Fruit fly (Drosophila melanogaster) whole organism, prepupa: ENCODE data around the gene CG42810.

Experiments
- Blimp-1 ChIP-seq: fragments of 200-800 bp; sonication (Bioruptor generic); optimal IDR thresholded peaks from 3 replicates; lab custom pipeline; 2017; ENCODE audit warnings: missing biosample characterization, missing genetic modification characterization, mild to moderate bottlenecking, moderate library complexity, missing genetic modification reagents
- CG10631 ChIP-seq: fragments of 200-800 bp; sonication (Bioruptor generic); optimal IDR thresholded peaks from 2 replicates; lab custom pipeline; 2016; ENCODE audit warnings: missing biosample characterization, missing genetic modification characterization
- CG11294 ChIP-seq: fragments of 200-800 bp; sonication (Bioruptor generic); IDR thresholded peaks from 2 replicates; pipeline ENCODE4 v1.3.6; 2022; ENCODE audit warnings: missing biosample characterization, missing genetic modification characterization
- CG11762 ChIP-seq: fragments of 200-800 bp; sonication (Bioruptor generic); optimal IDR thresholded peaks from 3 replicates; lab custom pipeline; 2016; ENCODE audit warnings: missing biosample characterization, missing genetic modification characterization; ENCODE audit not compliant: insufficient read depth
- CG15336 ChIP-seq: fragments of 200-800 bp; sonication (Bioruptor generic); IDR thresholded peaks from 2 replicates; pipeline ENCODE4 v1.3.6; 2022; ENCODE audit warnings: missing biosample characterization, missing genetic modification characterization
- CG1621 ChIP-seq: fragments of 200-800 bp; sonication (Bioruptor generic); optimal IDR thresholded peaks from 3 replicates; lab custom pipeline; 2018; ENCODE audit warnings: missing biosample characterization, mild to moderate bottlenecking, missing genetic modification characterization
- CG16779 ChIP-seq: fragments of 200-800 bp; sonication (Bioruptor generic); optimal IDR thresholded peaks from 3 replicates; lab custom pipeline; 2017; ENCODE audit warnings: missing biosample characterization, mild to moderate bottlenecking, missing genetic modification characterization
- CG31627 ChIP-seq: fragments of 200-800 bp; sonication (Bioruptor generic); optimal IDR thresholded peaks from 3 replicates; lab custom pipeline; 2016; ENCODE audit warnings: missing biosample characterization, missing genetic modification characterization
- CG34406 ChIP-seq: fragments of 200-800 bp; sonication (Bioruptor generic); optimal IDR thresholded peaks from 3 replicates; lab custom pipeline; 2016; ENCODE audit warnings: missing biosample characterization, missing genetic modification characterization
- CG6808 ChIP-seq: fragments of 200-800 bp; sonication (Bioruptor generic); optimal IDR thresholded peaks from 3 replicates; lab custom pipeline; 2017; ENCODE audit warnings: missing biosample characterization, missing genetic modification characterization, mild to moderate bottlenecking, moderate library complexity, missing genetic modification reagents
- CG7368 ChIP-seq: fragments of 200-800 bp; sonication (Bioruptor generic); optimal IDR thresholded peaks from 3 replicates; lab custom pipeline; 2016; ENCODE audit warnings: missing biosample characterization, missing genetic modification characterization
- CG8119 ChIP-seq: fragments of 200-800 bp; sonication (Bioruptor generic); IDR thresholded peaks from 3 replicates; pipeline ENCODE4 v1.3.6; 2022; ENCODE audit warnings: missing biosample characterization, missing genetic modification characterization
- CG8319 ChIP-seq: fragments of 200-800 bp; sonication (Bioruptor generic); optimal IDR thresholded peaks from 3 replicates; lab custom pipeline; 2016; ENCODE audit warnings: missing biosample characterization, missing genetic modification characterization
- CG8632 ChIP-seq: fragments of 200-800 bp; sonication (Bioruptor generic); optimal IDR thresholded peaks from 3 replicates; lab custom pipeline; 2016; ENCODE audit warnings: missing biosample characterization, missing genetic modification characterization
- Eip78C ChIP-seq: fragments of 200-800 bp; sonication (Bioruptor generic); peaks from one replicate; lab custom pipeline; 2016; ENCODE audit warnings: missing biosample characterization, missing genetic modification characterization
- Eip93F ChIP-seq: fragments of 200-800 bp; sonication (Bioruptor generic); optimal IDR thresholded peaks from 2 replicates; lab custom pipeline; 2016; ENCODE audit warnings: missing biosample characterization, mild to moderate bottlenecking, missing genetic modification characterization
- Ets21C ChIP-seq: fragments of 200-800 bp; sonication (Bioruptor generic); optimal IDR thresholded peaks from 3 replicates; lab custom pipeline; 2016; ENCODE audit warnings: missing biosample characterization, missing genetic modification characterization
- Ets96B ChIP-seq: fragments of 200-800 bp; optimal IDR thresholded peaks from 2 replicates; lab custom pipeline; 2019; ENCODE audit warnings: missing biosample characterization, mild to moderate bottlenecking, missing genetic modification characterization, moderate library complexity
- Gug ChIP-seq: fragments of 200-800 bp; sonication (Bioruptor generic); IDR thresholded peaks from 2 replicates; pipeline ENCODE4 v1.3.6; 2022; ENCODE audit warnings: missing biosample characterization, missing genetic modification characterization
- Hr38 ChIP-seq: sonication (Bioruptor generic); optimal IDR thresholded peaks from 2 replicates; lab custom pipeline; 2016; ENCODE audit warnings: missing biosample characterization, missing genetic modification characterization
- Hr39 ChIP-seq: fragments of 200-800 bp; sonication (Bioruptor generic); optimal IDR thresholded peaks from 2 replicates; lab custom pipeline; 2016; ENCODE audit warnings: missing biosample characterization, missing genetic modification characterization
- Lpt ChIP-seq: fragments of 200-800 bp; sonication (Bioruptor generic); optimal IDR thresholded peaks from 3 replicates; lab custom pipeline; 2016; ENCODE audit warnings: missing biosample characterization, missing genetic modification characterization
- OdsH ChIP-seq: fragments of 200-800 bp; sonication (Bioruptor generic); optimal IDR thresholded peaks from 3 replicates; lab custom pipeline; 2016; ENCODE audit warnings: missing biosample characterization, missing genetic modification characterization
- Sox14 ChIP-seq: fragments of 200-800 bp; sonication (Bioruptor generic); optimal IDR thresholded peaks from 3 replicates; lab custom pipeline; 2016; ENCODE audit warnings: missing biosample characterization, missing genetic modification characterization
- Sox15 ChIP-seq: fragments of 200-800 bp; sonication (Bioruptor generic); optimal IDR thresholded peaks from 3 replicates; lab custom pipeline; 2016; ENCODE audit warnings: missing biosample characterization, missing genetic modification characterization
- acj6 ChIP-seq: fragments of 200-800 bp; sonication (Bioruptor generic); optimal IDR thresholded peaks from 3 replicates; lab custom pipeline; 2016; ENCODE audit warnings: missing biosample characterization, missing genetic modification characterization
- cyc ChIP-seq: fragments of 200-800 bp; sonication (Bioruptor generic); optimal IDR thresholded peaks from 3 replicates; lab custom pipeline; 2016; ENCODE audit warnings: missing biosample characterization, missing genetic modification characterization
- dac ChIP-seq: fragments of 200-800 bp; sonication (Bioruptor generic); optimal IDR thresholded peaks from 2 replicates; lab custom pipeline; 2017; ENCODE audit warnings: missing biosample characterization, mild to moderate bottlenecking, missing genetic modification characterization
- dsx ChIP-seq: fragments of 200-800 bp; optimal IDR thresholded peaks from 3 replicates; lab custom pipeline; 2019; ENCODE audit warnings: missing biosample characterization, mild to moderate bottlenecking, missing genetic modification characterization, moderate library complexity; ENCODE audit not compliant: poor library complexity, severe bottlenecking
- eg ChIP-seq: fragments of 200-800 bp; sonication (Bioruptor generic); IDR thresholded peaks from 3 replicates; pipeline ENCODE4 v1.3.6; 2022; ENCODE audit warnings: missing biosample characterization, missing genetic modification characterization
- esn ChIP-seq: fragments of 200-800 bp; sonication (Bioruptor generic); optimal IDR thresholded peaks from 2 replicates; lab custom pipeline; 2016; ENCODE audit warnings: missing biosample characterization, mild to moderate bottlenecking, missing genetic modification characterization, moderate library complexity
- fd59A ChIP-seq: fragments of 200-800 bp; sonication (Bioruptor generic); optimal IDR thresholded peaks from 2 replicates; lab custom pipeline; 2017; ENCODE audit warnings: missing biosample characterization, mild to moderate bottlenecking, missing genetic modification characterization, missing genetic modification reagents
- fd85E ChIP-seq: fragments of 200-800 bp; sonication (Bioruptor generic); optimal IDR thresholded peaks from 3 replicates; lab custom pipeline; 2016; ENCODE audit warnings: missing biosample characterization, missing genetic modification characterization
- lz ChIP-seq: fragments of 200-800 bp; sonication (Bioruptor generic); optimal IDR thresholded peaks from 3 replicates; lab custom pipeline; 2016; ENCODE audit warnings: missing biosample characterization, missing genetic modification characterization
- net ChIP-seq: fragments of 200-800 bp; sonication (Bioruptor generic); optimal IDR thresholded peaks from 3 replicates; lab custom pipeline; 2016; ENCODE audit warnings: missing biosample characterization, missing genetic modification characterization
- pdm3 ChIP-seq: fragments of 200-800 bp; sonication (Bioruptor generic); optimal IDR thresholded peaks from 3 replicates; lab custom pipeline; 2016; ENCODE audit warnings: missing biosample characterization, missing genetic modification characterization
- salr ChIP-seq, 2 experiments: fragments of 200-800 bp; sonication (Bioruptor generic); optimal IDR thresholded peaks; 3 replicates each; lab custom pipeline; 2016 to 2018; ENCODE audit warnings: missing biosample characterization in 2 of 2, missing genetic modification characterization in 2 of 2, mild to moderate bottlenecking in 1 of 2
- spab ChIP-seq: fragments of 200-800 bp; sonication (Bioruptor generic); optimal IDR thresholded peaks from 2 replicates; lab custom pipeline; 2017; ENCODE audit warnings: missing biosample characterization, mild to moderate bottlenecking, missing genetic modification characterization, missing genetic modification reagents
- ss ChIP-seq, 2 experiments: fragments of 200-800 bp; sonication (Bioruptor generic); optimal IDR thresholded peaks; 2 replicates in 1 of 2; 3 replicates in 1 of 2; lab custom pipeline; 2017 to 2018; ENCODE audit warnings: mild to moderate bottlenecking in 2 of 2, missing biosample characterization in 2 of 2, missing genetic modification characterization in 2 of 2, moderate library complexity in 1 of 2
- svp ChIP-seq: fragments of 200-800 bp; sonication (Bioruptor generic); peaks from one replicate; lab custom pipeline; 2016; ENCODE audit warnings: missing biosample characterization, missing genetic modification characterization
- topi ChIP-seq: fragments of 200-800 bp; sonication (Bioruptor generic); optimal IDR thresholded peaks from 3 replicates; lab custom pipeline; 2016; ENCODE audit warnings: missing biosample characterization, missing genetic modification characterization
- vri ChIP-seq: fragments of 200-800 bp; sonication (Bioruptor generic); optimal IDR thresholded peaks from 3 replicates; lab custom pipeline; 2016; ENCODE audit warnings: missing biosample characterization, mild to moderate bottlenecking, missing genetic modification characterization

CG42810 gene

DNA sequence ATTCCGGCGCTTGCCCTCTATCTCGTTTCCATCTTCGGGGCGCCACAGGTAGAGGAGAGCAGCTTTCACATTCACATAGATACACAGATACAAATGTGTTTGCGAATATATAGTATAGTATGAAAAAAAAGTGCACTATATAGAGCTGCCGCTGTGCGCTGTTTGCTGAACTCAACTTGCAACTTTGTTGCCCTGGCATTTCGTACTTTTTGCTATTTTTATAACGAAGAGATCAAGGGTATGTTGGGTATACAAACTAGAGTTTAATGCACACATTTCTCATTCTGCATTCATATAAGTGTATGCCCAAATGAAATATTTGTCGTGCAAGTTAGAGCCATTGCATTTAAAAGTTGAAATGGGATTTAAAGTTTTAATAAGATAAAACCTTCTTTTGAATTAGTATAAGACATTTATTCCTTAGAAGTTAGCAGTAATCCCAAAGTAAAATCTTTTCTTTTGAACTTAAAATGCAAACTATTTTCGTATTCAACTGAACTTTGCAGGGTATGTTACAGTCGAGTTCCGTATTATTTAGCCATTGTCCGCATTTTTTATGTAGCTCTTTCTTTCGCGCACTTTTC lies 28.5 kb upstream of the CG42810 start (continued):
- TF ChIP-seq CG7368 (GFP tag; lab: Kevin White, UChicago) (no peak), eg (GFP tag; lab: Robert Waterston, UW) (no peak), OdsH (GFP tag; lab: Kevin White, UChicago) (peak; percentile 13), CG10631 (GFP tag; lab: Kevin White, UChicago) (no peak), vri (no peak), CG8319 (GFP tag; lab: Kevin White, UChicago) (no peak), Ets21C (GFP tag; lab: Kevin White, UChicago) (no peak), Hr38 (no peak)

DNA sequence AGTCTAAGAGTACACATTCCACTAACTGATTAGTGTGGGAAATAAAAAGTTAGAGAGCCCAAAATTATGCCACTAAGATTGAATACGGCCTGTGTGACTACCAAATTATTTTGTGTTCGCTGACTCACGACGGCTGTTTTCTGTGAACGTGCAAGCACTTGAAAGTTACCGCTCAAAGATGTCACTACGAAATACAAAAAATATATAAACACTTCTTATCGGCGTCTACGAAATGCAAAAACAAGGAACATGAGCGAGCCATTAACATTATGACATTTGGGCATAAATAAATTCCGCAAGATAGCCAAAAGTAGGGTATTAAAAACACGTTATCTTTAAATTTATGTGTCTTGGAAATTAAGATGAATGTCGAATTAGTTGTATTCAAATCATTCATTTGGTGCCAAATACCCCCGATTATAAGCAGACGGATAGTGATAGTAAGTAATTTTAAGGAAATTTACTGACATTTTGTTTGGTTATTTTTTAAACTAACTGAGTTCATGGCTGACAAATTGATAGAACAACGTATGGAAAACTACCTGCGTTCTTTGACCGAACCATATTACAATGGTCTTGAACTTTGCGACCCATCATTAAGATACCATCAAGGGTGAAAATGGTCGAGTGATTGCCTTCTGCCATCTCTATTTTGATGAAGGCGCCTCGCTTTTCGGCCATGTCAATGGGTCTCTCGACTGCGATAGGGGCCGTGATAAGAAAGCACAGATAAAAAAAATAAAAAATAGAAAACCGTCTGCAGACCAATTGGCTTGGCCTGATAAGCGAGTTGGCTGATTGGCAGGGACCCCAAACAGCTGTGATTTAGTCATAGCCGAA lies 24.5 kb upstream of the CG42810 start, which contains the start of gene Tehao:
Tehao (plus strand) TSS at position 828 of the 840 bp plus-strand sequence.
- no peak for TF ChIP-seq acj6 (GFP tag; lab: Kevin White, UChicago)
- no peak for TF ChIP-seq lz (GFP tag; lab: Kevin White, UChicago)
- no peak for TF ChIP-seq Eip78C
- no peak for TF ChIP-seq Blimp-1 (GFP tag; lab: Kevin White, UChicago)
- peak; percentile 60 for TF ChIP-seq vri
- no peak for TF ChIP-seq CG31627 (GFP tag; lab: Kevin White, UChicago)
- no peak for TF ChIP-seq ss (GFP tag; optimal IDR thresholded peaks at IDR 0.05; lab: Kevin White, UChicago)
- no peak for TF ChIP-seq Hr38
- TF ChIP-seq Sox15 (GFP tag; lab: Kevin White, UChicago): no peak
- TF ChIP-seq CG7368 (GFP tag; lab: Kevin White, UChicago): no peak
- TF ChIP-seq CG10631 (GFP tag; lab: Kevin White, UChicago): no peak
- TF ChIP-seq CG34406: no peak
- peak; percentile 78 for TF ChIP-seq svp (GFP tag; lab: Kevin White, UChicago)
- TF ChIP-seq fd59A (GFP tag; lab: Kevin White, UChicago): no peak
- no peak for TF ChIP-seq Eip93F
- no peak for TF ChIP-seq spab (GFP tag; lab: Kevin White, UChicago)
- TF ChIP-seq CG6808: no peak
- TF ChIP-seq dac: no peak

DNA sequence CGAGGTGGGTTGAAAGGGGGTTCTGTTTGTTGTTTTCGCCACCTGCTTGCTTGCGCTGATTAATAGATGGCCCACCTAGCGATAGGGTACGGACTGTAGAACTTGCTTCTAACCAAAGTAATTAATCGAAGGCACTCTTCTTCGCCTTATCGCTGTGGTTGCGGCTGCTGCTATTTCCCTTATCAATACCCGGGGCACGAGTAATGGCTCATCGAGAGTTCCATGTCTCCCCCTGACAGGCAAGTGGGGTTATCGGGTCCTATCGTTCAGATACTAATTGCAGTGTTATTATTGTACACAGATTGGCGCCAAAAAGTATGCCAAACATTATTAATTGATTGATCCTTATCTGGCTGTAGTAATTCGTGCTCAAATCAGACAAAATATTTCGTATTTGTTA lies 22.7 kb upstream of the CG42810 start:
- TF ChIP-seq Lpt: no peak
- no peak for TF ChIP-seq Ets21C (GFP tag; lab: Kevin White, UChicago)
- TF ChIP-seq Hr39 (GFP tag; lab: Kevin White, UChicago): no peak
- peak; percentile 77 for TF ChIP-seq vri
- TF ChIP-seq net (GFP tag; lab: Kevin White, UChicago): no peak
- no peak for TF ChIP-seq salr (GFP tag; optimal IDR thresholded peaks at IDR 0.05; lab: Kevin White, UChicago)
- peak; percentile 87 for TF ChIP-seq svp (GFP tag; lab: Kevin White, UChicago)

DNA sequence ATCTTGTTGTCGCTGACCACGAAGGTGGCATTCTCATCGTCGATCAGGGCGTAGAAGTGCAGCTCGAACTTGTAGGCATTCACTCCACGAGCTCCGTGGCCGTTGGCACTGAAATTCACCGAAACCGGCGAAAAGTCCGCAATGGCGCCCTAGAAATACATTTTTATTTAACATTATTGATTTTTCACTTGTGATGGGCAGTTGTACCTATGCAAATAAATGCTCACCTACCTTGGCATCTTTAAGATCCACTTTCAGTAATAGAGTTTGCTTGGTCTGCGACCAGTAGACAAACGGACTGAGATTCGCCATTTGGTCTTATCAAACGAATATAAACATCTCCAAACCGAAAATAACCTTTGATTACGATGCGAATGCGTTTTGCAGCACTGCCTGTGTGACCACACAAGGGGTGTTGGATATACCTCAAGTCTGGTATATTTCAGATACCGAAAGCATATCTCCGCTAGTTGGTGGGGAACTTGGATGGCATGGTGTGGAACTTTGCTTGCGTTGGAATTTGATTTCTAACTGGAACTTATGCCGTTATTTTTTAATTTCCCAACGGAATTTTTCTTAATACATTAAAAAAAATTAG lies 14.1 kb upstream of the CG42810 start, which contains the start of gene Hacd2:
Hacd2 (minus strand) TSS at position 403 of the 598 bp plus-strand sequence.
- TF ChIP-seq Hr39 (GFP tag; lab: Kevin White, UChicago): no peak
- TF ChIP-seq CG11762 (GFP tag; lab: Kevin White, UChicago): no peak
- TF ChIP-seq CG8119 (GFP tag; lab: Robert Waterston, UW): no peak
- TF ChIP-seq Ets96B (tag; lab: Kevin White, UChicago): no peak
- no peak for TF ChIP-seq esn
- TF ChIP-seq pdm3 (GFP tag; lab: Kevin White, UChicago): no peak
- TF ChIP-seq Sox14 (GFP tag; lab: Kevin White, UChicago): peak; percentile 53
- no peak for TF ChIP-seq topi (GFP tag; lab: Kevin White, UChicago)
- TF ChIP-seq cyc (GFP tag; lab: Kevin White, UChicago): peak; percentile 14
- TF ChIP-seq Gug (GFP tag; lab: Robert Waterston, UW): no peak
- TF ChIP-seq Hr38: no peak
- TF ChIP-seq CG31627 (GFP tag; lab: Kevin White, UChicago): peak; percentile 8
- no peak for TF ChIP-seq dsx
- TF ChIP-seq CG16779 (tag; lab: Kevin White, UChicago): no peak
- TF ChIP-seq Ets21C (GFP tag; lab: Kevin White, UChicago): no peak
- TF ChIP-seq svp (GFP tag; lab: Kevin White, UChicago): peak; percentile 87
- TF ChIP-seq Blimp-1 (GFP tag; lab: Kevin White, UChicago): no peak
- no peak for TF ChIP-seq CG15336 (GFP tag; lab: Robert Waterston, UW)
- TF ChIP-seq CG1621 (tag; lab: Kevin White, UChicago): no peak
- TF ChIP-seq Eip93F: no peak
- no peak for TF ChIP-seq CG7368 (GFP tag; lab: Kevin White, UChicago)
- no peak for TF ChIP-seq fd85E (GFP tag; lab: Kevin White, UChicago)
- TF ChIP-seq vri: peak; percentile 4
- TF ChIP-seq CG8632 (GFP tag; lab: Kevin White, UChicago): no peak
- no peak for TF ChIP-seq CG11294 (GFP tag; lab: Robert Waterston, UW)
- no peak for TF ChIP-seq CG6808
